Worm (Caenorhabditis elegans) whole organism, L2 larva: ENCODE measurements around the gene tofu-2.
"Not testable (repeated sequence)": the region's sequence is repeated elsewhere in the genome, so short reads cannot be mapped to it uniquely, and the experiment has no call there.

Experiments
- C34F6.9 ChIP-seq: fragments of 150-350 bp; optimal IDR thresholded peaks from 2 replicates; lab custom pipeline; 2014; ENCODE audit warnings: missing biosample characterization, missing genetic modification characterization
- ZK546.5 ChIP-seq: sonication (generic microtip); optimal IDR thresholded peaks from 2 replicates; lab custom pipeline; 2017; ENCODE audit warnings: missing biosample characterization, missing genetic modification characterization
- alr-1 ChIP-seq: fragments of 150-350 bp; optimal IDR thresholded peaks from 2 replicates; lab custom pipeline; 2014; ENCODE audit warnings: missing biosample characterization, missing genetic modification characterization
- aly-2 ChIP-seq: fragments of 150-350 bp; optimal IDR thresholded peaks from 2 replicates; lab custom pipeline; 2014; ENCODE audit warnings: missing biosample characterization, missing genetic modification characterization
- ama-1 ChIP-seq: fragments of 150-350 bp; optimal IDR thresholded peaks from 2 replicates; lab custom pipeline; 2018; ENCODE audit warnings: inconsistent platforms
- blmp-1 ChIP-seq: sonication (generic microtip); optimal IDR thresholded peaks from 2 replicates; lab custom pipeline; 2017; ENCODE audit warnings: missing genetic modification characterization, mild to moderate bottlenecking, missing compliant biosample characterization, antibody characterized with exemption, moderate library complexity; ENCODE audit not compliant: insufficient read depth
- crh-2 ChIP-seq: sonication (generic microtip); optimal IDR thresholded peaks from 2 replicates; lab custom pipeline; 2017; ENCODE audit warnings: missing biosample characterization, missing genetic modification characterization
- dmd-4 ChIP-seq: sonication (generic microtip); optimal IDR thresholded peaks from 2 replicates; lab custom pipeline; 2017; ENCODE audit warnings: missing biosample characterization, missing genetic modification characterization
- egl-27 ChIP-seq: sonication (generic microtip); optimal IDR thresholded peaks from 3 replicates; lab custom pipeline; 2017; ENCODE audit warnings: missing biosample characterization, missing genetic modification reagents, missing genetic modification characterization
- elt-1 ChIP-seq: fragments of 150-350 bp; optimal IDR thresholded peaks from 2 replicates; lab custom pipeline; 2014; ENCODE audit warnings: missing biosample characterization, missing genetic modification characterization
- elt-3 ChIP-seq: sonication (generic microtip); optimal IDR thresholded peaks from 2 replicates; lab custom pipeline; 2017; ENCODE audit warnings: missing biosample characterization, missing genetic modification characterization
- fos-1 ChIP-seq: fragments of 150-350 bp; optimal IDR thresholded peaks from 2 replicates; lab custom pipeline; 2014; ENCODE audit warnings: missing biosample characterization, missing genetic modification characterization
- gmeb-1 ChIP-seq: fragments of 150-350 bp; optimal IDR thresholded peaks from 2 replicates; lab custom pipeline; 2014; ENCODE audit warnings: missing biosample characterization, missing genetic modification characterization
- lin-13 ChIP-seq: fragments of 150-350 bp; optimal IDR thresholded peaks from 2 replicates; lab custom pipeline; 2014; ENCODE audit warnings: missing biosample characterization, missing genetic modification reagents, missing genetic modification characterization
- lin-39 ChIP-seq: fragments of 150-350 bp; optimal IDR thresholded peaks from 2 replicates; lab custom pipeline; 2014; ENCODE audit warnings: missing biosample characterization, missing genetic modification reagents, missing genetic modification characterization
- mab-5 ChIP-seq: fragments of 150-350 bp; optimal IDR thresholded peaks from 2 replicates; lab custom pipeline; 2014; ENCODE audit warnings: missing biosample characterization, missing genetic modification characterization
- mbf-1 ChIP-seq: sonication (generic microtip); optimal IDR thresholded peaks from 2 replicates; lab custom pipeline; 2017; ENCODE audit warnings: missing biosample characterization, missing genetic modification characterization
- mdl-1 ChIP-seq, 2 experiments: fragments of 150-350 bp in 1 of 2; sonication (generic microtip) in 1 of 2; optimal IDR thresholded peaks; 2 replicates each; lab custom pipeline; 2017; ENCODE audit warnings: missing biosample characterization in 2 of 2, missing genetic modification characterization in 2 of 2
- nhr-10 ChIP-seq: sonication (generic microtip); optimal IDR thresholded peaks from 2 replicates; lab custom pipeline; 2017; ENCODE audit warnings: missing biosample characterization, missing genetic modification characterization
- nhr-12 ChIP-seq: fragments of 150-350 bp; optimal IDR thresholded peaks from 2 replicates; lab custom pipeline; 2014; ENCODE audit warnings: missing biosample characterization, missing genetic modification characterization
- nhr-21 ChIP-seq: fragments of 150-350 bp; optimal IDR thresholded peaks from 2 replicates; lab custom pipeline; 2014; ENCODE audit warnings: missing biosample characterization, missing genetic modification characterization
- nhr-25 ChIP-seq: fragments of 150-350 bp; sonication (generic microtip); optimal IDR thresholded peaks from 3 replicates; lab custom pipeline; 2014; ENCODE audit warnings: missing biosample characterization, missing genetic modification characterization
- nhr-6 ChIP-seq: fragments of 150-350 bp; optimal IDR thresholded peaks from 2 replicates; lab custom pipeline; 2014; ENCODE audit warnings: missing biosample characterization, missing genetic modification characterization
- nhr-77 ChIP-seq: fragments of 150-350 bp; optimal IDR thresholded peaks from 2 replicates; lab custom pipeline; 2014; ENCODE audit warnings: missing biosample characterization, missing genetic modification characterization
- sma-3 ChIP-seq: sonication (generic microtip); optimal IDR thresholded peaks from 2 replicates; lab custom pipeline; 2016; ENCODE audit warnings: missing genetic modification reagents, missing genetic modification characterization, missing compliant biosample characterization
- sma-9 ChIP-seq, 2 experiments: fragments of 150-350 bp in 1 of 2; sonication (generic microtip) in 1 of 2; optimal IDR thresholded peaks; 2 replicates each; lab custom pipeline; 2014 to 2016; ENCODE audit warnings: missing genetic modification characterization in 2 of 2, mild to moderate bottlenecking in 1 of 2, missing biosample characterization in 1 of 2, missing compliant biosample characterization in 1 of 2, missing genetic modification reagents in 1 of 2, moderate library complexity in 1 of 2
- unc-55 ChIP-seq: fragments of 150-350 bp; sonication (generic microtip); optimal IDR thresholded peaks from 3 replicates; lab custom pipeline; 2014; ENCODE audit warnings: missing biosample characterization, missing genetic modification reagents, missing genetic modification characterization
- unc-62 ChIP-seq: fragments of 150-350 bp; optimal IDR thresholded peaks from 2 replicates; lab custom pipeline; 2014; ENCODE audit warnings: missing biosample characterization, missing genetic modification reagents, missing genetic modification characterization
- zag-1 ChIP-seq: fragments of 150-350 bp; optimal IDR thresholded peaks from 2 replicates; lab custom pipeline; 2014; ENCODE audit warnings: missing biosample characterization, missing genetic modification characterization
- ztf-1 ChIP-seq: fragments of 200-800 bp; sonication (Bioruptor generic); conservative IDR thresholded peaks from 2 replicates; pipeline ENCODE4 v1.3.6; 2022; ENCODE audit warnings: missing genetic modification characterization, missing compliant biosample characterization
- ztf-11 ChIP-seq: sonication (generic microtip); optimal IDR thresholded peaks from 2 replicates; lab custom pipeline; 2017; ENCODE audit warnings: missing biosample characterization, missing genetic modification characterization

The tofu-2 gene

ce11 chrV:7060396-7060795 lies 9.3 kb upstream of the tofu-2 start, which contains the start of the genes Y57E12AL.6 and Y57E12AL.1 (continued):
- TF ChIP-seq blmp-1 (peak; percentile 36), elt-3 (tag; lab: Kevin White, UChicago) (no peak), mdl-1 (tag; optimal IDR thresholded peaks at IDR 0.05; lab: Kevin White, UChicago) (peak in 1 of 2 experiments; percentile 31), fos-1 (tag; lab: Kevin White, UChicago) (peak; percentile 51), crh-2 (peak; percentile 92), unc-55 (peak; percentile 79), sma-3 (GFP tag; lab: Kevin White, UChicago) (peak; percentile 80), ZK546.5 (tag; lab: Kevin White, UChicago) (no peak), dmd-4 (tag; lab: Kevin White, UChicago) (no peak), unc-62 (no peak), C34F6.9 (tag; lab: Kevin White, UChicago) (peak; percentile 93), egl-27 (tag; lab: Kevin White, UChicago) (peak; percentile 49), nhr-25 (tag; lab: Kevin White, UChicago) (peak; percentile 91), zag-1 (tag; lab: Kevin White, UChicago) (peak; percentile 17), aly-2 (tag; lab: Kevin White, UChicago) (no peak), sma-9 (GFP tag; optimal IDR thresholded peaks at IDR 0.05; lab: Kevin White, UChicago) (peak; percentile 88), sma-9 (tag; optimal IDR thresholded peaks at IDR 0.05; lab: Kevin White, UChicago) (no peak)

- TF ChIP-seq elt-3 (tag; lab: Kevin White, UChicago) (no peak), ZK546.5 (tag; lab: Kevin White, UChicago) (no peak), zag-1 (tag; lab: Kevin White, UChicago) (no peak), ztf-11 (tag; lab: Kevin White, UChicago) (no peak)
- TF ChIP-seq, all 48 proteins: peak for 0
Measured at ce11 chrV:7059350-7059749, 8.3 kb upstream of the tofu-2 start, which contains the start of gene mdt-6. Gene mdt-6, minus strand, starts transcription at chrV:7059624.

ce11 chrV:7057795-7058194 lies 6.7 kb upstream of the tofu-2 start, which contains the start of gene Y57E12AL.2:
Gene Y57E12AL.2, plus strand, starts transcription at chrV:7058095.
- not testable (repeated sequence) for TF ChIP-seq alr-1 (tag; lab: Kevin White, UChicago); unc-62; lin-39 (tag; lab: Kevin White, UChicago)

ce11 chrV:7054598-7054997 lies 3.5 kb upstream of the tofu-2 start, which contains the start of gene spig-8:
Gene spig-8, plus strand, starts transcription at chrV:7054898.
- TF ChIP-seq elt-3 (tag; lab: Kevin White, UChicago) (no peak), ama-1 (no peak), alr-1 (tag; lab: Kevin White, UChicago) (no peak), mab-5 (tag; lab: Kevin White, UChicago) (no peak)

- no peak for TF ChIP-seq elt-3 (tag; lab: Kevin White, UChicago)
Measured at ce11 chrV:7053100-7053499, 2.1 kb upstream of the tofu-2 start, which contains the start of gene txt-17. Gene txt-17, minus strand, starts transcription at chrV:7053200.

- TF ChIP-seq sma-3 (GFP tag; lab: Kevin White, UChicago) (no peak), gmeb-1 (tag; lab: Kevin White, UChicago) (no peak), C34F6.9 (tag; lab: Kevin White, UChicago) (no peak), lin-13 (GFP tag; lab: Kevin White, UChicago) (no peak), elt-3 (tag; lab: Kevin White, UChicago) (no peak), nhr-77 (tag; lab: Kevin White, UChicago) (no peak), mbf-1 (tag; lab: Kevin White, UChicago) (no peak), ztf-1 (GFP tag; lab: Robert Waterston, UW) (no peak), crh-2 (no peak), unc-62 (no peak), aly-2 (tag; lab: Kevin White, UChicago) (no peak), sma-9 (GFP tag; optimal IDR thresholded peaks at IDR 0.05; lab: Kevin White, UChicago) (no peak), sma-9 (tag; optimal IDR thresholded peaks at IDR 0.05; lab: Kevin White, UChicago) (no peak), elt-1 (no peak), nhr-6 (tag; lab: Kevin White, UChicago) (no peak), nhr-10 (no peak), zag-1 (tag; lab: Kevin White, UChicago) (no peak), unc-55 (no peak), ZK546.5 (tag; lab: Kevin White, UChicago) (no peak), nhr-21 (tag; lab: Kevin White, UChicago) (no peak), nhr-12 (no peak)
Measured at ce11 chrV:7050153-7050552, 895 bp downstream of the tofu-2 start.
